Worm (Caenorhabditis elegans) whole organism, mixed stage, embryonic: Measurements from ENCODE around the gene panl-3.

Source experiments
- blmp-1 ChIP-seq: fragments of 150-350 bp; optimal IDR thresholded peaks from 2 replicates; lab custom pipeline; 2014; ENCODE audit warnings: missing biosample characterization, missing genetic modification characterization
- ceh-39 ChIP-seq: fragments of 150-350 bp; optimal IDR thresholded peaks from 2 replicates; lab custom pipeline; 2014; ENCODE audit warnings: missing biosample characterization, missing genetic modification characterization
- ceh-43 ChIP-seq: fragments of 200-800 bp; sonication (Bioruptor generic); optimal IDR thresholded peaks from 2 replicates; lab custom pipeline; 2018; ENCODE audit warnings: mild to moderate bottlenecking, missing genetic modification characterization, moderate library complexity, missing compliant biosample characterization
- cnd-1 ChIP-seq: fragments of 200-800 bp; sonication (Bioruptor generic); optimal IDR thresholded peaks from 2 replicates; lab custom pipeline; 2018; ENCODE audit warnings: mild to moderate bottlenecking, missing genetic modification characterization, missing compliant biosample characterization
- elt-1 ChIP-seq: sonication (generic microtip); optimal IDR thresholded peaks from 2 replicates; lab custom pipeline; 2017; ENCODE audit warnings: missing genetic modification characterization, mild to moderate bottlenecking, missing compliant biosample characterization, antibody characterized with exemption, moderate library complexity, borderline replicate concordance; ENCODE audit not compliant: insufficient read depth
- lsy-2 ChIP-seq: fragments of 150-350 bp; optimal IDR thresholded peaks from 2 replicates; lab custom pipeline; 2014; ENCODE audit warnings: missing biosample characterization, missing genetic modification characterization
- nhr-12 ChIP-seq: fragments of 150-350 bp; optimal IDR thresholded peaks from 2 replicates; lab custom pipeline; 2014; ENCODE audit warnings: missing biosample characterization, missing genetic modification characterization
- nhr-2 ChIP-seq: fragments of 150-350 bp; optimal IDR thresholded peaks from 2 replicates; lab custom pipeline; 2014; ENCODE audit warnings: missing biosample characterization, missing genetic modification characterization
- snpc-4 ChIP-seq: fragments of 150-350 bp; optimal IDR thresholded peaks from 2 replicates; lab custom pipeline; 2014; ENCODE audit warnings: missing biosample characterization, missing genetic modification characterization
- unc-62 ChIP-seq: fragments of 150-350 bp; optimal IDR thresholded peaks from 2 replicates; lab custom pipeline; 2014; ENCODE audit warnings: missing biosample characterization, missing genetic modification reagents, missing genetic modification characterization
- ztf-11 ChIP-seq: fragments of 150-350 bp; optimal IDR thresholded peaks from 2 replicates; lab custom pipeline; 2014; ENCODE audit warnings: missing biosample characterization, missing genetic modification characterization

DNA sequence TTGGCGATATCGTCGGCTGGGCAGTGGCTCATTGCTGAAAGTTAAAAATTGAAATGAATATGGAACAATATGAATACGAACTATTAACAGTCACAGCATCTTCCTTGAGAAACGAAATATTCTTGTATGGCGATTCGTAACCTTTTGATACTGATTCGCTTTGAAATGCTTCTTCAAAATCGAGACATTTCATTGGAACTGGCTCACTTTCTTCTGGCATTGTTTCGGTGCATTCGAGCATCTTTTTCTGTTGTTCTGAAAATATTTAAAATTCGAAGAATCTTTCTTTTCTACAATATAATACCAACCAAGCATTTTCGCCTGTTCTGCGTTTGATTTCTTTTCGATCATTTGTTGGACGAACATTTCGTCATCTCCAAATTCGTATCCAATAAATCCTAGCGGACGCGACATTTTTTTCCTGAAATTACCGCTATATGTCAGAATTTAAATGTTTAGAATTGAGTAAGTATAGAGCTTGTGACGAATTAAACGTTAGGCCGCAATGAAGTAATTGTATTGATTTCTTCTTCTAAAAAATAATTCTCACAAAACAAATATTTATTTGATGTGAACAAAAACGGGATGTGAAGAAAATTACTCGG, 5.6 kb downstream of the panl-3 start, which contains the start of gene lin-52:
- TF ChIP-seq nhr-12 (tag; lab: Kevin White, UChicago) (no peak), elt-1 (tag; lab: Kevin White, UChicago) (no peak), ceh-43 (GFP tag; lab: Kevin White, UChicago) (no peak), lsy-2 (tag; lab: Kevin White, UChicago) (no peak), unc-62 (GFP tag; lab: Kevin White, UChicago) (no peak), ztf-11 (tag; lab: Kevin White, UChicago) (no peak), blmp-1 (tag; lab: Kevin White, UChicago) (no peak), snpc-4 (no peak), cnd-1 (tag; lab: Kevin White, UChicago) (no peak), nhr-2 (tag; lab: Kevin White, UChicago) (no peak), ceh-39 (tag; lab: Kevin White, UChicago) (no peak)
